Worm (Caenorhabditis elegans): ENCODE results near the gene K08H10.6.

K08H10.6 gene

DNA sequence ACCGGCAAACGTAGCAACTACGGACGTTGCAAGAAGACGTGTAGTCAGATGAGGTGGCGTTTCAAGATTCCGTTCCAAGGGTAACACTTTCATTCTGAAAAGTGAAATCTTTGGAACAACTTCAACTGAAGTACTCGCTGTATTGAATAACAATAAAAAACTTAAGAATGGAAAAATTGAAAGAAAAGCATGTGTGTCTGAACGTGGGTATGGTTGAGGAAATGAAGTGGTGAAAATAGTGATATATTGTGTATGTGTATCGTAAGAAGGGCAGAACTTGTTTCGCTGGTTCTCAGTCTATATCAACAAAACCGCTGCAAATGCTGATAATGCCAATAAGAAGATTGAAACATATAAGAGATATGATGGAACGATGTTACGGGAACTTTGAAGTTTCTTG is at the start of gene K08H10.6:
Gene K08H10.6, minus strand, starts transcription at position 101 of the 400 bp plus-strand sequence.
- TF ChIP-seq F44E2.7 (GFP tag; IDR thresholded peaks at IDR 0.05), result no peak
- no peak for TF ChIP-seq daf-16 (GFP tag; optimal IDR thresholded peaks at IDR 0.05)
- no peak for TF ChIP-seq daf-16 (tag; optimal IDR thresholded peaks at IDR 0.05)
- no peak for TF ChIP-seq daf-8 (GFP tag; IDR thresholded peaks at IDR 0.05)
- TF ChIP-seq zfp-2 (tag; optimal IDR thresholded peaks at IDR 0.05), result no peak
- TF ChIP-seq spr-3 (GFP tag; optimal IDR thresholded peaks at IDR 0.05), result no peak
- no peak for TF ChIP-seq T20F7.1 (GFP tag; optimal IDR thresholded peaks at IDR 0.05)
- no peak for TF ChIP-seq egl-43 (GFP tag; IDR thresholded peaks at IDR 0.05)
- no peak for TF ChIP-seq nhr-102 (tag; optimal IDR thresholded peaks at IDR 0.05)

DNA sequence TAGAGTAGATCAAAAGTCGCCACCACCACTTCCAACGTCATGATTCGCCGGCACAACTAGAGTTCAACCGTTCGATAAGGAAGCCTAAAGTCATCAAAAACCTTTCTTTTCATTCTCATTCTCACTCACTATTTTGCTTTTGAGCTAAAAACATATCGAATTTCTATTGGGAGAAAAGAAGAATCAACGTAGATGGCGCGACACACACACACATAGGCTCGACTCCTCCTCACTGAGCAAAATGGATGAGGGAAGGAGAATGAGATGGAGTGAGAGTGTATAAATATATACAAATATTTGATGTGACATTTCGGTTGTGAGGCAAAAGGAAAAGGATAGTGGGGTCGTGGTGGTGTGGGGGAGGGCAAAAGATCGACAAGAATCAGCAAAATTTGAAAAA is 49.0 kb upstream of the K08H10.6 start:
- TF ChIP-seq ceh-82 (tag; optimal IDR thresholded peaks at IDR 0.05) (no peak), tra-1 (GFP tag; IDR thresholded peaks at IDR 0.05) (no peak), pqm-1 (tag; optimal IDR thresholded peaks at IDR 0.05) (no peak), hlh-30 (tag; optimal IDR thresholded peaks at IDR 0.05; ENCODE audit: insufficient read depth) (no peak), egl-43 (GFP tag; IDR thresholded peaks at IDR 0.05) (no peak), aha-1 (tag) (peak; percentile 29)

DNA sequence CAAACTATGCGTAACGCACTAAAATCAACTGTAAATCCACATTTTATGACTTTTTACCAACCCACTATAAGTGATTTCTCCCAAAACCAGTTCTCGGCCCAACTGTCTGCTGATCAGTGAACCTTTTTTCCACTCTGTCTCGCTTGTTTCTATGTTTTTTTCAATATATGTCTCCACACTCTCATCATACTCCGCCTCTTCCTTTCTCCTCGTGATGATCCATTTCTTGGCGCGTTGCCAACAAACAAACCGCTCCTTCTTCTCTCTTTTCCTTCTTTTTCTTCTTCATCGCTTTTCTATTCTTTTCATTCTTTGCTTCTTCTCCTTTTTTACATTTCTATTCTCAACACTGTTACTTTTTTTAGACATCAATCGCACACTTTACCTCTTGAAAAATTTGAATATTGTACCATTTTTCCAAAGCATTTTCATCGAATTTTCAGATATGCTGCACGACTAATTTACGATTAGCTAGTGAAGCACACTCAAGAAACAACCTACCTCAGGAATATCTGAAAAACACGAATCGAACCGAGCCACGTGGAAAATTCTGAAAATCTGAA is 47.6 kb upstream of the K08H10.6 start, which contains the start of gene T06E8.8:
Gene T06E8.8, plus strand, starts transcription at position 513 of the 563 bp plus-strand sequence.
- 0 out of 2 replicates have a peak, but pooled peaks have one; percentile 8 for TF ChIP-seq egl-43 (GFP tag; IDR thresholded peaks at IDR 0.05)
- no peak for TF ChIP-seq aly-2 (tag; optimal IDR thresholded peaks at IDR 0.05)
- TF ChIP-seq nhr-42 (GFP tag; IDR thresholded peaks at IDR 0.05), result no peak
- TF ChIP-seq Y5F2A.4 (GFP tag; optimal IDR thresholded peaks at IDR 0.05), result no peak
- no peak for TF ChIP-seq zfp-3 (GFP tag; conservative IDR thresholded peaks at IDR 0.05)
- TF ChIP-seq Y48G9A.11 (GFP tag; IDR thresholded peaks at IDR 0.05), result no peak
- TF ChIP-seq mep-1 (tag; optimal IDR thresholded peaks at IDR 0.05), result peak; percentile 69
- TF ChIP-seq nhr-111 (GFP tag; optimal IDR thresholded peaks at IDR 0.05), result no peak
- no peak for TF ChIP-seq fos-1 (tag; optimal IDR thresholded peaks at IDR 0.05)
- no peak for TF ChIP-seq vab-7 (GFP tag; IDR thresholded peaks at IDR 0.05)
- no peak for TF ChIP-seq ZK546.5 (tag; optimal IDR thresholded peaks at IDR 0.05)
- TF ChIP-seq egl-27 (tag; optimal IDR thresholded peaks at IDR 0.05), result no peak
- no peak for TF ChIP-seq dmd-9 (GFP tag; IDR thresholded peaks at IDR 0.05)
- no peak for TF ChIP-seq php-3 (GFP tag; IDR thresholded peaks at IDR 0.05)
- no peak for TF ChIP-seq jun-1 (tag; optimal IDR thresholded peaks at IDR 0.05)
- no peak for TF ChIP-seq nhr-237 (tag; optimal IDR thresholded peaks at IDR 0.05)
- peak; percentile 81 for TF ChIP-seq hlh-11 (tag; optimal IDR thresholded peaks at IDR 0.05)
- no peak for TF ChIP-seq sdz-12 (GFP tag; optimal IDR thresholded peaks at IDR 0.05)
- TF ChIP-seq lir-3 (tag; optimal IDR thresholded peaks at IDR 0.05), result no peak
- no peak for TF ChIP-seq duxl-1 (tag; optimal IDR thresholded peaks at IDR 0.05; ENCODE audit: poor library complexity)
- TF ChIP-seq lin-38 (GFP tag; IDR thresholded peaks at IDR 0.05), result no peak
- no peak for TF ChIP-seq fkh-10 (GFP tag; optimal IDR thresholded peaks at IDR 0.05)
- peak; percentile 66 for TF ChIP-seq dmd-6 (GFP tag; IDR thresholded peaks at IDR 0.05)
- TF ChIP-seq dve-1 (tag; optimal IDR thresholded peaks at IDR 0.05; ENCODE audit: insufficient read depth), result peak; percentile 67
- TF ChIP-seq nhr-11 (tag; optimal IDR thresholded peaks at IDR 0.05), result peak; percentile 70
- TF ChIP-seq F26F4.8 (GFP tag; conservative IDR thresholded peaks at IDR 0.05), result no peak
- no peak for TF ChIP-seq daf-8 (GFP tag; IDR thresholded peaks at IDR 0.05)
- TF ChIP-seq dmd-8 (GFP tag; IDR thresholded peaks at IDR 0.05), result no peak
- no peak for TF ChIP-seq R02D3.7 (tag; optimal IDR thresholded peaks at IDR 0.05)
- no peak for TF ChIP-seq ceh-32 (tag; optimal IDR thresholded peaks at IDR 0.05; ENCODE audit: poor library complexity)
- TF ChIP-seq zip-11 (GFP tag; IDR thresholded peaks at IDR 0.05), result no peak
- peak; percentile 93 for TF ChIP-seq hlh-30 (tag; optimal IDR thresholded peaks at IDR 0.05; ENCODE audit: insufficient read depth)
- no peak for TF ChIP-seq snpc-4 (tag; optimal IDR thresholded peaks at IDR 0.05)
- TF ChIP-seq ZK337.2 (GFP tag; IDR thresholded peaks at IDR 0.05), result no peak
- no peak for TF ChIP-seq hif-1 (tag; optimal IDR thresholded peaks at IDR 0.05)
- peak; percentile 3 for TF ChIP-seq T20F7.1 (GFP tag; optimal IDR thresholded peaks at IDR 0.05)
- no peak for TF ChIP-seq mdt-29 (GFP tag; IDR thresholded peaks at IDR 0.05)
- peak; percentile 76 for TF ChIP-seq nhr-6 (tag; optimal IDR thresholded peaks at IDR 0.05)
